Worm (Caenorhabditis elegans): Measurements from ENCODE around the gene kbp-3.
A peak's percentile ranks its signal among the peaks of the same experiment; 100 is the strongest.
"Not testable (repeated sequence)": the region's sequence is repeated elsewhere in the genome, so short reads cannot be mapped to it uniquely, and the experiment has no call there.

kbp-3 gene

ce11 chrII:14360675-14361074 lies 29.2 kb downstream of the kbp-3 start:
- TF ChIP-seq ama-1 (optimal IDR thresholded peaks at IDR 0.05) (no peak), ceh-13 (GFP tag; optimal IDR thresholded peaks at IDR 0.05) (no peak), tbx-37 (GFP tag; conservative IDR thresholded peaks at IDR 0.05) (no peak), hmg-4 (GFP tag; optimal IDR thresholded peaks at IDR 0.05) (no peak), F13C5.2 (tag; optimal IDR thresholded peaks at IDR 0.05) (no peak), flt-1 (GFP tag; IDR thresholded peaks at IDR 0.05) (no peak), aly-1 (tag; optimal IDR thresholded peaks at IDR 0.05) (no peak), hnd-1 (tag; optimal IDR thresholded peaks at IDR 0.05) (no peak), B0310.2 (tag; optimal IDR thresholded peaks at IDR 0.05) (no peak), scrt-1 (GFP tag; IDR thresholded peaks at IDR 0.05) (no peak), ceh-36 (tag; optimal IDR thresholded peaks at IDR 0.05) (no peak), tbx-11 (GFP tag; IDR thresholded peaks at IDR 0.05) (no peak), ets-7 (tag; optimal IDR thresholded peaks at IDR 0.05) (no peak), tra-4 (tag; optimal IDR thresholded peaks at IDR 0.05) (no peak), pes-1 (GFP tag; IDR thresholded peaks at IDR 0.05) (no peak), hmbx-1 (tag; optimal IDR thresholded peaks at IDR 0.05) (no peak), sea-1 (GFP tag; conservative IDR thresholded peaks at IDR 0.05) (no peak)

ce11 chrII:14359007-14359406 lies 30.9 kb downstream of the kbp-3 start:
- no peak for TF ChIP-seq hnd-1 (tag; optimal IDR thresholded peaks at IDR 0.05)
- no peak for TF ChIP-seq aly-1 (tag; optimal IDR thresholded peaks at IDR 0.05)
- TF ChIP-seq F13C5.2 (tag; optimal IDR thresholded peaks at IDR 0.05), result no peak
- no peak for TF ChIP-seq ets-7 (tag; optimal IDR thresholded peaks at IDR 0.05)
- TF ChIP-seq ceh-36 (tag; optimal IDR thresholded peaks at IDR 0.05), result no peak
- no peak for TF ChIP-seq tbx-11 (GFP tag; IDR thresholded peaks at IDR 0.05)
- TF ChIP-seq flt-1 (GFP tag; IDR thresholded peaks at IDR 0.05), result no peak
- no peak for TF ChIP-seq tra-4 (tag; optimal IDR thresholded peaks at IDR 0.05)
- TF ChIP-seq ceh-13 (GFP tag; optimal IDR thresholded peaks at IDR 0.05), result no peak
- TF ChIP-seq B0310.2 (tag; optimal IDR thresholded peaks at IDR 0.05), result no peak
- TF ChIP-seq pes-1 (GFP tag; IDR thresholded peaks at IDR 0.05), result no peak
- TF ChIP-seq sea-1 (GFP tag; conservative IDR thresholded peaks at IDR 0.05), result no peak
- TF ChIP-seq ama-1 (optimal IDR thresholded peaks at IDR 0.05), result no peak
- TF ChIP-seq tbx-37 (GFP tag; conservative IDR thresholded peaks at IDR 0.05), result no peak
- no peak for TF ChIP-seq hmg-4 (GFP tag; optimal IDR thresholded peaks at IDR 0.05)
- TF ChIP-seq hmbx-1 (tag; optimal IDR thresholded peaks at IDR 0.05), result no peak
- no peak for TF ChIP-seq scrt-1 (GFP tag; IDR thresholded peaks at IDR 0.05)

DNA sequence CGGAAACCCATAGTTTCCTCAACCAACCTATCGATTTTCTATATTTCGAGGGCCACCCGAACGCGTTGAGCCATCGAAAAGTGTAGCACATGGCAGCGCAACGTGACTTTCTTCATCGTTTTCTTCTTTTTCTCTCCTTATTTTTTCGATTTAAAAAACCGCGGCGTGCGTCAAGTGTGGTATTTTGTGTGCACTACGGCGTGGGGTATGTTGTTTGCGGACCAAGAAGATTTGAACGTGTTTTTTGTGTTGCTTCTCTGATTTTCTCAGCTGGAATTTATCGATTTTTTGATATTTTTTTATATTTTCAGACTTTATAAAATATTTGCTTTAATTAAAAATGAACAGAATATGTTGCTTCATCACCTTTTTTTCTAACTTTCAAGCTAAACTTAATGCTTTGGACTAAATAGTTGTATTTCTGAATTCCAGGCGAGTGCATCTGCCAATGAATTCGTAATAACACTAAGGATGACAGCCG lies 31.9 kb downstream of the kbp-3 start, which contains the start of the genes agl-1 and pfs-2:
Gene agl-1, minus strand, starts transcription at position 178 of the 481 bp plus-strand sequence.
Gene pfs-2, plus strand, starts transcription at position 431 of the 481 bp plus-strand sequence.
- TF ChIP-seq ceh-13 (GFP tag; optimal IDR thresholded peaks at IDR 0.05), result no peak
- TF ChIP-seq hnd-1 (tag; optimal IDR thresholded peaks at IDR 0.05), result no peak
- 0 out of 2 replicates have a peak, but pooled peaks have one; percentile 12 for TF ChIP-seq sea-1 (GFP tag; conservative IDR thresholded peaks at IDR 0.05)
- TF ChIP-seq scrt-1 (GFP tag; IDR thresholded peaks at IDR 0.05), result 0 out of 2 replicates have a peak, but pooled peaks have one; percentile 52
- TF ChIP-seq ceh-36 (tag; optimal IDR thresholded peaks at IDR 0.05), result no peak
- no peak for TF ChIP-seq B0310.2 (tag; optimal IDR thresholded peaks at IDR 0.05)
- no peak for TF ChIP-seq hmg-4 (GFP tag; optimal IDR thresholded peaks at IDR 0.05)
- TF ChIP-seq ama-1 (optimal IDR thresholded peaks at IDR 0.05), result no peak
- peak; percentile 66 for TF ChIP-seq F13C5.2 (tag; optimal IDR thresholded peaks at IDR 0.05)
- no peak for TF ChIP-seq tra-4 (tag; optimal IDR thresholded peaks at IDR 0.05)
- no peak for TF ChIP-seq ets-7 (tag; optimal IDR thresholded peaks at IDR 0.05)
- TF ChIP-seq hmbx-1 (tag; optimal IDR thresholded peaks at IDR 0.05), result no peak
- TF ChIP-seq flt-1 (GFP tag; IDR thresholded peaks at IDR 0.05), result 0 out of 2 replicates have a peak, but pooled peaks have one; percentile 47
- no peak for TF ChIP-seq tbx-37 (GFP tag; conservative IDR thresholded peaks at IDR 0.05)
- peak; percentile 59 for TF ChIP-seq pes-1 (GFP tag; IDR thresholded peaks at IDR 0.05)
- no peak for TF ChIP-seq tbx-11 (GFP tag; IDR thresholded peaks at IDR 0.05)
- TF ChIP-seq aly-1 (tag; optimal IDR thresholded peaks at IDR 0.05), result no peak

ce11 chrII:14351352-14351751 lies 38.5 kb downstream of the kbp-3 start:
- TF ChIP-seq aly-1 (tag; optimal IDR thresholded peaks at IDR 0.05) (no peak), ama-1 (optimal IDR thresholded peaks at IDR 0.05) (no peak), hnd-1 (tag; optimal IDR thresholded peaks at IDR 0.05) (no peak), F13C5.2 (tag; optimal IDR thresholded peaks at IDR 0.05) (no peak), tbx-37 (GFP tag; conservative IDR thresholded peaks at IDR 0.05) (no peak), tbx-11 (GFP tag; IDR thresholded peaks at IDR 0.05) (no peak), scrt-1 (GFP tag; IDR thresholded peaks at IDR 0.05) (no peak), pes-1 (GFP tag; IDR thresholded peaks at IDR 0.05) (no peak), hmg-4 (GFP tag; optimal IDR thresholded peaks at IDR 0.05) (no peak), ceh-36 (tag; optimal IDR thresholded peaks at IDR 0.05) (no peak)

DNA sequence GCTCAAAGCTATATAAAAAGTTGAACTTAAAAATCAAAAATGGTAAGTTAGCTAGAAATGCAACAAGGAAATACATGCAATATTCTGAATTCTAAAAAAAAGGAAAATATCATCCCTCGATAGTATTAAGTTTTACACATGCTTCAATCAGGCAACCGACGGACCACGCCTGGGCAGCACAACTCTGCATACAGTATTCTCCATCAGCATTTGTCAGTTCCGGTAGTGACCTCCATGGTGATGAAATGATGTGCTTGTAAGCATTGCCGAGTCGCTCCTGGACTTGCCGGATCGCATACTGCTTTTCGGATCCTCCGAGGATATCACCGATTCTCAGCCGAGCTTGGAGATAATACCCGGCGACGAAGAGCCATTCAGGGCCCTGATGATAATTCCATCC lies 39.1 kb downstream of the kbp-3 start:
- TF ChIP-seq ets-7 (tag; optimal IDR thresholded peaks at IDR 0.05) (no peak), ceh-36 (tag; optimal IDR thresholded peaks at IDR 0.05) (no peak), sea-1 (GFP tag; conservative IDR thresholded peaks at IDR 0.05) (0 out of 2 replicates have a peak, but pooled peaks have one; percentile 7), pes-1 (GFP tag; IDR thresholded peaks at IDR 0.05) (no peak)

DNA sequence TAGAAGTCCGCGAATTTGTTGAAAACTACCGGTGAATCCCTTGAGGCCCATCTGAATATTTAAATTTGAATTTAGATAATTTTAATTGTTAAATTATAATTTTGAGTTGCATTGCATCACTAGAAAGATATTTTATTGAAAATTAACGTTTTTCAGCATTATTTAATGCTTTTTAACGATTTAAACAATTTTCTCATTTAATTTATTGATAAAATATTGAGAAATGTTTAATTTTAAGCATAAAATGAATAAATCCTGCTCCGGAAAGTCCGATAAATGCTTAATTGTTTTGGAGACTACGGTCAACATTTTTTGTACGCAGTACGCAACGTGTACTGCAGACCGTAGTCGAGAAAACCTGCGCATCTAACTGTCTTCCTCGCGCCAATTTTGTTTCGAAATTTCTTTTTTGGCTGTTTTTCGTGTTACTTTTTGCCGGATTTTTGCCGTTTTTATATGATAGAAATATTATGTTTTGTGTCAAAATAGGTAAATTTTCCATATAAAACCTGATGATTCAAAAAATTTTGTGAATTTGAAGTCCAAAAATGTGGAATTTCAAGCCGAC lies 40.4 kb downstream of the kbp-3 start, which contains the start of the genes Y54G11A.17, lin-7 and elof-1:
Gene Y54G11A.17, minus strand, starts transcription at position 51 of the 568 bp plus-strand sequence.
Gene lin-7, minus strand, starts transcription at position 51 of the 568 bp plus-strand sequence.
Gene elof-1, plus strand, starts transcription at position 383 of the 568 bp plus-strand sequence.
- TF ChIP-seq pes-1 (GFP tag; IDR thresholded peaks at IDR 0.05), result peak; percentile 34; the same call in 1 of the 2 replicates
- no peak for TF ChIP-seq scrt-1 (GFP tag; IDR thresholded peaks at IDR 0.05)
- TF ChIP-seq F13C5.2 (tag; optimal IDR thresholded peaks at IDR 0.05), result peak; percentile 61
- peak; percentile 34; the same call in 1 of the 2 replicates for TF ChIP-seq tbx-37 (GFP tag; conservative IDR thresholded peaks at IDR 0.05)
- no peak for TF ChIP-seq hnd-1 (tag; optimal IDR thresholded peaks at IDR 0.05)
- no peak for TF ChIP-seq ama-1 (optimal IDR thresholded peaks at IDR 0.05)

- TF ChIP-seq ama-1 (optimal IDR thresholded peaks at IDR 0.05); hmbx-1 (tag; optimal IDR thresholded peaks at IDR 0.05); ets-7 (tag; optimal IDR thresholded peaks at IDR 0.05): not testable (repeated sequence)
These were observed 43.6 kb downstream of the kbp-3 start, which contains the start of gene Y54G11A.9 for ce11 chrII:14346243-14346642. Gene Y54G11A.9 (minus strand): TSS chrII:14346438.

Data from whole organism, early embryonic.